Fruit fly (Drosophila melanogaster) whole organism, embryonic: ENCODE measurements around the gene ckd.

Experiments used
- Atf6 ChIP-seq: fragments of 200-800 bp; sonication (Bioruptor generic); IDR thresholded peaks from 2 replicates; pipeline ENCODE4 v1.3.6; 2022; ENCODE audit warnings: missing biosample characterization, missing genetic modification characterization
- CG10274 ChIP-seq: fragments of 200-800 bp; sonication (Bioruptor generic); optimal IDR thresholded peaks from 3 replicates; lab custom pipeline; 2017; ENCODE audit warnings: missing biosample characterization, mild to moderate bottlenecking, missing genetic modification characterization
- CG10431 ChIP-seq: fragments of 200-800 bp; sonication (Bioruptor generic); optimal IDR thresholded peaks from 3 replicates; lab custom pipeline; 2018; ENCODE audit warnings: missing biosample characterization, mild to moderate bottlenecking, missing genetic modification characterization
- CG11093 ChIP-seq: fragments of 200-800 bp; sonication (Bioruptor generic); IDR thresholded peaks from 3 replicates; pipeline ENCODE4 v1.3.6; 2022; ENCODE audit warnings: missing biosample characterization, missing genetic modification characterization
- CG14014 ChIP-seq: fragments of 200-800 bp; sonication (Bioruptor generic); IDR thresholded peaks from 2 replicates; pipeline ENCODE4 v1.3.6; 2022; ENCODE audit warnings: missing biosample characterization, missing genetic modification characterization
- CG14667 ChIP-seq: fragments of 200-800 bp; sonication (Bioruptor generic); IDR thresholded peaks from 2 replicates; pipeline ENCODE4 v1.3.6; 2022; ENCODE audit warnings: missing biosample characterization, missing genetic modification characterization
- CG1529 ChIP-seq: fragments of 200-800 bp; sonication (Bioruptor generic); optimal IDR thresholded peaks from 3 replicates; lab custom pipeline; 2018; ENCODE audit warnings: missing biosample characterization, missing genetic modification characterization
- CG32767 ChIP-seq: fragments of 200-800 bp; sonication (Bioruptor generic); IDR thresholded peaks from 2 replicates; pipeline ENCODE4 v1.3.6; 2022; ENCODE audit warnings: missing biosample characterization, missing genetic modification characterization
- CG32772 ChIP-seq: fragments of 200-800 bp; sonication (Bioruptor generic); IDR thresholded peaks from 2 replicates; pipeline ENCODE4 v1.3.6; 2022; ENCODE audit warnings: missing biosample characterization, missing genetic modification characterization
- CG42726 ChIP-seq: fragments of 200-800 bp; sonication (Bioruptor generic); IDR thresholded peaks from 2 replicates; pipeline ENCODE4 v1.3.6; 2022; ENCODE audit warnings: missing biosample characterization, missing genetic modification characterization; ENCODE audit not compliant: partially characterized antibody
- CG6175 ChIP-seq: fragments of 200-800 bp; sonication (Bioruptor generic); IDR thresholded peaks from 3 replicates; pipeline ENCODE4 v1.3.6; 2022; ENCODE audit warnings: missing biosample characterization, missing genetic modification characterization
- CG6683 ChIP-seq: fragments of 200-800 bp; sonication (Bioruptor generic); optimal IDR thresholded peaks from 2 replicates; lab custom pipeline; 2017; ENCODE audit warnings: missing biosample characterization, mild to moderate bottlenecking, missing genetic modification characterization, missing genetic modification reagents
- CG7372 ChIP-seq: fragments of 200-800 bp; sonication (Bioruptor generic); IDR thresholded peaks from 2 replicates; pipeline ENCODE4 v1.3.6; 2022; ENCODE audit warnings: missing biosample characterization, missing genetic modification characterization
- CG8765 ChIP-seq: fragments of 200-800 bp; sonication (Bioruptor generic); IDR thresholded peaks from 2 replicates; pipeline ENCODE4 v1.3.6; 2022; ENCODE audit warnings: missing biosample characterization, missing genetic modification characterization
- CG8924 ChIP-seq: fragments of 200-800 bp; optimal IDR thresholded peaks from 3 replicates; lab custom pipeline; 2019; ENCODE audit warnings: missing biosample characterization, mild to moderate bottlenecking, missing genetic modification characterization, moderate library complexity
- CG9932 ChIP-seq: fragments of 200-800 bp; sonication (Bioruptor generic); IDR thresholded peaks from 2 replicates; pipeline ENCODE4 v1.3.6; 2022; ENCODE audit warnings: missing biosample characterization, missing genetic modification characterization
- CHES-1-like ChIP-seq: fragments of 200-800 bp; sonication (Bioruptor generic); optimal IDR thresholded peaks from 2 replicates; lab custom pipeline; 2016; ENCODE audit warnings: missing biosample characterization, missing genetic modification characterization
- HHEX ChIP-seq: fragments of 200-800 bp; sonication (Bioruptor generic); optimal IDR thresholded peaks from 3 replicates; lab custom pipeline; 2017; ENCODE audit warnings: missing biosample characterization, mild to moderate bottlenecking, missing genetic modification characterization, missing genetic modification reagents
- Hr51 ChIP-seq, 2 experiments: fragments of 200-800 bp; sonication (Bioruptor generic); optimal IDR thresholded peaks; 2 replicates in 1 of 2; 3 replicates in 1 of 2; lab custom pipeline; 2016 to 2018; ENCODE audit warnings: missing biosample characterization in 2 of 2, missing genetic modification characterization in 2 of 2, mild to moderate bottlenecking in 1 of 2, moderate library complexity in 1 of 2
- Kr ChIP-seq: fragments of 200-800 bp; sonication (Bioruptor generic); optimal IDR thresholded peaks from 2 replicates; lab custom pipeline; 2017; ENCODE audit warnings: missing biosample characterization, mild to moderate bottlenecking, missing genetic modification characterization
- Lpt ChIP-seq: fragments of >200 bp; optimal IDR thresholded peaks from 2 replicates; lab custom pipeline; 2018; ENCODE audit warnings: missing biosample characterization, missing genetic modification characterization
- NfI ChIP-seq: fragments of 200-800 bp; sonication (Bioruptor generic); optimal IDR thresholded peaks from 3 replicates; lab custom pipeline; 2018; ENCODE audit warnings: missing biosample characterization, mild to moderate bottlenecking, missing genetic modification characterization, moderate library complexity
- Sox102F ChIP-seq: fragments of 200-800 bp; sonication (Bioruptor generic); optimal IDR thresholded peaks from 2 replicates; lab custom pipeline; 2018; ENCODE audit warnings: missing biosample characterization, mild to moderate bottlenecking, missing genetic modification characterization, moderate library complexity
- Usf ChIP-seq: fragments of 200-800 bp; sonication (Bioruptor generic); optimal IDR thresholded peaks from 2 replicates; lab custom pipeline; 2017; ENCODE audit warnings: missing genotype, missing biosample characterization, missing genetic modification characterization
- Vsx1 ChIP-seq: fragments of 200-800 bp; sonication (Bioruptor generic); optimal IDR thresholded peaks from 2 replicates; lab custom pipeline; 2017; ENCODE audit warnings: missing biosample characterization, mild to moderate bottlenecking, missing genetic modification characterization, missing genetic modification reagents
- abd-A ChIP-seq: fragments of 200-800 bp; sonication (Bioruptor generic); optimal IDR thresholded peaks from 3 replicates; lab custom pipeline; 2019; ENCODE audit warnings: missing biosample characterization, mild to moderate bottlenecking, missing genetic modification characterization, moderate library complexity
- aop ChIP-seq: fragments of 200-800 bp; sonication (Bioruptor generic); IDR thresholded peaks from 2 replicates; pipeline ENCODE4 v1.3.6; 2022; ENCODE audit warnings: missing biosample characterization, missing genetic modification characterization
- ara ChIP-seq: fragments of 200-800 bp; sonication (Bioruptor generic); IDR thresholded peaks from 2 replicates; pipeline ENCODE4 v1.3.6; 2022; ENCODE audit warnings: missing biosample characterization, missing genetic modification characterization
- bowl ChIP-seq: fragments of 200-800 bp; sonication (Bioruptor generic); IDR thresholded peaks from 2 replicates; pipeline ENCODE4 v1.3.6; 2022; ENCODE audit warnings: missing biosample characterization, missing genetic modification characterization
- cad ChIP-seq: fragments of >200 bp; optimal IDR thresholded peaks from 2 replicates; lab custom pipeline; 2017; ENCODE audit warnings: missing biosample characterization, missing genetic modification characterization
- chif ChIP-seq, 2 experiments: fragments of 200-800 bp; sonication (Bioruptor generic); optimal IDR thresholded peaks; 3 replicates each; lab custom pipeline; 2016; ENCODE audit warnings: missing biosample characterization in 2 of 2, missing genetic modification characterization in 2 of 2
- chinmo ChIP-seq: fragments of 200-800 bp; sonication (Bioruptor generic); IDR thresholded peaks from 4 replicates; pipeline ENCODE4 v1.3.6; 2022; ENCODE audit warnings: missing biosample characterization, missing genetic modification characterization; ENCODE audit not compliant: partially characterized antibody
- chn ChIP-seq: fragments of 200-800 bp; sonication (Bioruptor generic); optimal IDR thresholded peaks from 2 replicates; lab custom pipeline; 2016; ENCODE audit warnings: missing biosample characterization, missing genetic modification characterization
- dmrt11E ChIP-seq: fragments of 200-800 bp; sonication (Bioruptor generic); optimal IDR thresholded peaks from 3 replicates; lab custom pipeline; 2018; ENCODE audit warnings: missing biosample characterization, mild to moderate bottlenecking, missing genetic modification characterization, moderate library complexity
- eyg ChIP-seq: fragments of 200-800 bp; sonication (Bioruptor generic); optimal IDR thresholded peaks from 3 replicates; lab custom pipeline; 2016; ENCODE audit warnings: missing biosample characterization, missing genetic modification characterization
- gcm ChIP-seq: fragments of 200-800 bp; sonication (Bioruptor generic); optimal IDR thresholded peaks from 2 replicates; lab custom pipeline; 2019; ENCODE audit warnings: missing biosample characterization, mild to moderate bottlenecking, missing genetic modification characterization, moderate library complexity
- hth ChIP-seq: fragments of >200 bp; optimal IDR thresholded peaks from 2 replicates; lab custom pipeline; 2017; ENCODE audit warnings: inconsistent platforms
- lab ChIP-seq: fragments of 200-800 bp; sonication (Bioruptor generic); optimal IDR thresholded peaks from 3 replicates; lab custom pipeline; 2017; ENCODE audit warnings: missing biosample characterization, missing genetic modification characterization, mild to moderate bottlenecking, moderate library complexity, missing genetic modification reagents
- nerfin-1 ChIP-seq: fragments of 200-800 bp; sonication (Bioruptor generic); optimal IDR thresholded peaks from 3 replicates; lab custom pipeline; 2019; ENCODE audit warnings: missing biosample characterization, mild to moderate bottlenecking, missing genetic modification characterization, moderate library complexity
- pan ChIP-seq, 4 experiments: fragments of >200 bp in 3 of 4; fragments of 200-800 bp in 1 of 4; sonication (Bioruptor generic) in 1 of 4; optimal IDR thresholded peaks in 3 of 4; IDR thresholded peaks in 1 of 4; 2 replicates each; pipeline versions ENCODE4 v1.3.6 to Lab custom; 2017 to 2022; ENCODE audit warnings: missing biosample characterization in 2 of 4, missing genetic modification characterization in 2 of 4, mixed read lengths in 1 of 4
- repo ChIP-seq: fragments of 200-800 bp; sonication (Bioruptor generic); optimal IDR thresholded peaks from 2 replicates; lab custom pipeline; 2016; ENCODE audit warnings: missing biosample characterization, missing genetic modification characterization
- sc ChIP-seq, 3 experiments: fragments of >200 bp in 2 of 3; fragments of 200-800 bp in 1 of 3; sonication (Bioruptor generic) in 1 of 3; optimal IDR thresholded peaks; 2 replicates in 2 of 3; 3 replicates in 1 of 3; lab custom pipeline; 2017; ENCODE audit warnings: mild to moderate bottlenecking in 1 of 3, missing biosample characterization in 1 of 3, missing genetic modification characterization in 1 of 3, missing genetic modification reagents in 1 of 3
- sens ChIP-seq: fragments of 200-800 bp; sonication (Bioruptor generic); peaks from one replicate; lab custom pipeline; 2016; ENCODE audit warnings: missing biosample characterization, missing genetic modification characterization
- sim ChIP-seq: fragments of 200-800 bp; sonication (Bioruptor generic); IDR thresholded peaks from 2 replicates; pipeline ENCODE4 v1.3.6; 2022; ENCODE audit warnings: missing biosample characterization, missing genetic modification characterization
- sqz ChIP-seq: fragments of 200-800 bp; sonication (Bioruptor generic); optimal IDR thresholded peaks from 3 replicates; lab custom pipeline; 2018; ENCODE audit warnings: missing biosample characterization, mild to moderate bottlenecking, missing genetic modification characterization
- sug ChIP-seq: fragments of 200-800 bp; optimal IDR thresholded peaks from 2 replicates; lab custom pipeline; 2019; ENCODE audit warnings: missing biosample characterization, mild to moderate bottlenecking, missing genetic modification characterization, moderate library complexity
- tgo ChIP-seq: fragments of 200-800 bp; sonication (Bioruptor generic); IDR thresholded peaks from 3 replicates; pipeline ENCODE4 v1.3.6; 2022; ENCODE audit warnings: missing biosample characterization, missing genetic modification characterization
- vfl ChIP-seq: fragments of 200-800 bp; sonication (Bioruptor generic); optimal IDR thresholded peaks from 2 replicates; lab custom pipeline; 2016; ENCODE audit warnings: missing biosample characterization, missing genetic modification characterization
- zfh1 ChIP-seq: fragments of 200-800 bp; sonication (Bioruptor generic); IDR thresholded peaks from 3 replicates; pipeline ENCODE4 v1.3.6; 2022; ENCODE audit warnings: missing biosample characterization, missing genetic modification characterization

ckd gene

dm6 chr3L:3301171-3301738 is 43.6 kb downstream of the ckd start (continued):
- TF ChIP-seq Atf6 (peak; percentile 94), sc (optimal IDR thresholded peaks at IDR 0.05; lab: Kevin White, UChicago) (no peak), sc (GFP tag; optimal IDR thresholded peaks at IDR 0.05; lab: Kevin White, UChicago) (peak; percentile 84), cad (GFP tag; lab: Kevin White, UChicago) (no peak), CG14667 (GFP tag; lab: Robert Waterston, UW) (peak; percentile 75), sim (GFP tag; lab: Robert Waterston, UW) (peak; percentile 84), pan (optimal IDR thresholded peaks at IDR 0.05; lab: Kevin White, UChicago) (no peak), pan (GFP tag; optimal IDR thresholded peaks at IDR 0.05 in 1 of 2, IDR thresholded peaks at IDR 0.05 in 1 of 2) (peak in 1 of 2 experiments; percentile 92), CG6683 (GFP tag; lab: Kevin White, UChicago) (peak; percentile 83), Lpt (no peak), CHES-1-like (GFP tag; lab: Kevin White, UChicago) (peak; percentile 89), Kr (GFP tag; lab: Kevin White, UChicago) (no peak), CG11093 (GFP tag; lab: Robert Waterston, UW) (peak; percentile 76; the same call in 2 of the 3 replicates), vfl (GFP tag; lab: Kevin White, UChicago) (peak; percentile 73), NfI (GFP tag; lab: Kevin White, UChicago) (peak; percentile 89), zfh1 (peak; percentile 89), CG8765 (peak; percentile 34; the same call in 1 of the 2 replicates), chinmo (peak; percentile 77; the same call in 2 of the 4 replicates), sug (tag; lab: Kevin White, UChicago) (peak; percentile 89), CG10274 (GFP tag; lab: Kevin White, UChicago) (peak; percentile 56), CG7372 (GFP tag; lab: Robert Waterston, UW) (peak; percentile 83), lab (GFP tag; lab: Kevin White, UChicago) (peak; percentile 96), chn (GFP tag; lab: Kevin White, UChicago) (peak; percentile 80), tgo (peak; percentile 93), CG9932 (GFP tag; lab: Robert Waterston, UW) (peak; percentile 70), CG42726 (GFP tag; lab: Robert Waterston, UW) (no peak), repo (GFP tag; lab: Kevin White, UChicago) (peak; percentile 73), gcm (peak; percentile 93), ara (peak; percentile 85), CG8924 (tag; lab: Kevin White, UChicago) (peak; percentile 96), Hr51 (GFP tag; optimal IDR thresholded peaks at IDR 0.05; lab: Kevin White, UChicago) (peak; percentile 80 to 97), bowl (GFP tag; lab: Robert Waterston, UW) (peak; percentile 73; the same call in 1 of the 2 replicates), CG6175 (GFP tag; lab: Robert Waterston, UW) (peak; percentile 91), CG32772 (peak; percentile 87), hth (lab: Kevin White, UChicago) (no peak), Usf (peak; percentile 62), CG32767 (GFP tag; lab: Robert Waterston, UW) (peak; percentile 86), CG10431 (GFP tag; lab: Kevin White, UChicago) (peak; percentile 70), Sox102F (GFP tag; lab: Kevin White, UChicago) (peak; percentile 94), eyg (GFP tag; lab: Kevin White, UChicago) (peak; percentile 91), HHEX (GFP tag; lab: Kevin White, UChicago) (peak; percentile 89), aop (GFP tag; lab: Robert Waterston, UW) (peak; percentile 55; the same call in 1 of the 2 replicates), sens (peak; percentile 99), Vsx1 (GFP tag; lab: Kevin White, UChicago) (peak; percentile 72), chif (GFP tag; optimal IDR thresholded peaks at IDR 0.05; lab: Kevin White, UChicago) (peak; percentile 89 to 90), nerfin-1 (tag; lab: Kevin White, UChicago) (peak; percentile 87), CG14014 (GFP tag; lab: Robert Waterston, UW) (peak; percentile 92), CG1529 (peak; percentile 89), abd-A (tag; lab: Kevin White, UChicago) (peak; percentile 5), sqz (GFP tag; lab: Kevin White, UChicago) (peak; percentile 89), dmrt11E (tag; lab: Kevin White, UChicago) (peak; percentile 80)
